Worm (Caenorhabditis elegans) whole organism, L1 larva: ENCODE data around the gene T10C6.6.
"Not testable (repeated sequence)": the region's sequence is repeated elsewhere in the genome, so short reads cannot be mapped to it uniquely, and the experiment has no call there.

Source experiments
- C34B4.2 ChIP-seq: sonication (generic microtip); optimal IDR thresholded peaks from 2 replicates; lab custom pipeline; 2017; ENCODE audit warnings: mild to moderate bottlenecking, missing genetic modification characterization, missing compliant biosample characterization
- aha-1 ChIP-seq: fragments of 150-350 bp; optimal IDR thresholded peaks from 2 replicates; lab custom pipeline; 2014; ENCODE audit warnings: missing biosample characterization, missing genetic modification characterization
- ama-1 ChIP-seq: fragments of 150-350 bp; optimal IDR thresholded peaks from 2 replicates; lab custom pipeline; 2014
- ceh-63 ChIP-seq: fragments of 200-800 bp; sonication (Bioruptor generic); optimal IDR thresholded peaks from 2 replicates; lab custom pipeline; 2018; ENCODE audit warnings: mild to moderate bottlenecking, missing genetic modification characterization, missing compliant biosample characterization
- ceh-8 ChIP-seq: fragments of 200-800 bp; sonication (Bioruptor generic); optimal IDR thresholded peaks from 2 replicates; lab custom pipeline; 2018; ENCODE audit warnings: mild to moderate bottlenecking, missing genetic modification characterization, moderate library complexity, missing compliant biosample characterization
- ceh-82 ChIP-seq, 3 experiments: fragments of 150-350 bp in 1 of 3; sonication (generic microtip) in 2 of 3; optimal IDR thresholded peaks; 2 replicates each; lab custom pipeline; 2014 to 2017; ENCODE audit warnings: missing biosample characterization in 3 of 3, missing genetic modification characterization in 3 of 3
- ceh-88 ChIP-seq: fragments of 200-800 bp; sonication (Bioruptor generic); IDR thresholded peaks from 2 replicates; pipeline ENCODE4 v1.3.6; 2022; ENCODE audit warnings: missing genetic modification characterization, missing compliant biosample characterization
- ceh-90 ChIP-seq: sonication (generic microtip); optimal IDR thresholded peaks from 2 replicates; lab custom pipeline; 2016; ENCODE audit warnings: missing genetic modification characterization, missing compliant biosample characterization
- ces-1 ChIP-seq: fragments of 150-350 bp; optimal IDR thresholded peaks from 2 replicates; lab custom pipeline; 2014; ENCODE audit warnings: missing biosample characterization, missing genetic modification reagents, missing genetic modification characterization
- dpl-1 ChIP-seq, 3 experiments: fragments of 150-350 bp in 2 of 3; sonication (generic microtip) in 1 of 3; optimal IDR thresholded peaks; 2 replicates each; lab custom pipeline; 2014 to 2017; ENCODE audit warnings: missing biosample characterization in 3 of 3, missing genetic modification characterization in 3 of 3, missing genetic modification reagents in 3 of 3
- dsc-1 ChIP-seq: sonication (generic microtip); optimal IDR thresholded peaks from 2 replicates; lab custom pipeline; 2016; ENCODE audit warnings: mild to moderate bottlenecking, missing genetic modification characterization, missing compliant biosample characterization
- efl-1 ChIP-seq, 4 experiments: fragments of 150-350 bp; optimal IDR thresholded peaks in 3 of 4; peaks in 1 of 4; 1 replicate in 1 of 4; 2 replicates in 3 of 4; lab custom pipeline; 2014; ENCODE audit warnings: missing biosample characterization in 2 of 4, missing genetic modification characterization in 2 of 4, missing genetic modification reagents in 2 of 4
- egl-13 ChIP-seq: sonication (generic microtip); optimal IDR thresholded peaks from 2 replicates; lab custom pipeline; 2016; ENCODE audit warnings: missing genotype, missing genetic modification reagents, missing genetic modification characterization, missing compliant biosample characterization
- egl-27 ChIP-seq, 2 experiments: fragments of 150-350 bp in 1 of 2; sonication (generic microtip); optimal IDR thresholded peaks; 3 replicates each; lab custom pipeline; 2017 to 2018; ENCODE audit warnings: missing biosample characterization in 2 of 2, missing genetic modification characterization in 2 of 2, missing genetic modification reagents in 2 of 2
- elt-2 ChIP-seq: sonication (generic microtip); optimal IDR thresholded peaks from 2 replicates; lab custom pipeline; 2016; ENCODE audit warnings: missing genetic modification characterization, mild to moderate bottlenecking, inconsistent platforms, missing compliant biosample characterization, missing genetic modification reagents
- fkh-10 ChIP-seq: sonication (generic microtip); optimal IDR thresholded peaks from 2 replicates; lab custom pipeline; 2017; ENCODE audit warnings: missing biosample characterization, missing genetic modification reagents, missing genetic modification characterization
- fkh-4 ChIP-seq: sonication (generic microtip); optimal IDR thresholded peaks from 2 replicates; lab custom pipeline; 2016; ENCODE audit warnings: missing compliant biosample characterization, missing genetic modification characterization, borderline replicate concordance
- fkh-8 ChIP-seq: sonication (generic microtip); optimal IDR thresholded peaks from 2 replicates; lab custom pipeline; 2016; ENCODE audit warnings: mild to moderate bottlenecking, missing genetic modification characterization, missing compliant biosample characterization
- fos-1 ChIP-seq: fragments of 150-350 bp; optimal IDR thresholded peaks from 2 replicates; lab custom pipeline; 2014; ENCODE audit warnings: missing biosample characterization, missing genetic modification characterization
- grh-1 ChIP-seq: fragments of 200-800 bp; sonication (Bioruptor generic); IDR thresholded peaks from 2 replicates; pipeline ENCODE4 v1.3.6; 2022; ENCODE audit warnings: missing genetic modification reagents, missing genetic modification characterization, missing compliant biosample characterization
- hlh-4 ChIP-seq: sonication (generic microtip); optimal IDR thresholded peaks from 2 replicates; lab custom pipeline; 2016; ENCODE audit warnings: mild to moderate bottlenecking, missing genetic modification characterization, missing compliant biosample characterization
- isw-1 ChIP-seq: fragments of 200-800 bp; sonication (Bioruptor generic); IDR thresholded peaks from 2 replicates; pipeline ENCODE4 v1.3.6; 2022; ENCODE audit warnings: missing genetic modification characterization, missing compliant biosample characterization
- jun-1 ChIP-seq: fragments of 150-350 bp; optimal IDR thresholded peaks from 2 replicates; lab custom pipeline; 2014; ENCODE audit warnings: missing biosample characterization, missing genetic modification reagents, missing genetic modification characterization
- lsy-2 ChIP-seq, 2 experiments: fragments of 150-350 bp; optimal IDR thresholded peaks; 2 replicates each; lab custom pipeline; 2014; ENCODE audit warnings: missing biosample characterization in 2 of 2, missing genetic modification characterization in 2 of 2
- nhr-11 ChIP-seq: fragments of 150-350 bp; optimal IDR thresholded peaks from 2 replicates; lab custom pipeline; 2014; ENCODE audit warnings: missing biosample characterization, missing genetic modification characterization
- nhr-12 ChIP-seq: sonication (generic microtip); optimal IDR thresholded peaks from 2 replicates; lab custom pipeline; 2017; ENCODE audit warnings: missing biosample characterization, missing genetic modification characterization
- nhr-19 ChIP-seq: fragments of 200-800 bp; sonication (Bioruptor generic); conservative IDR thresholded peaks from 2 replicates; pipeline ENCODE4 v1.3.6; 2022; ENCODE audit warnings: missing genetic modification characterization, missing compliant biosample characterization
- nhr-20 ChIP-seq: sonication (generic microtip); optimal IDR thresholded peaks from 2 replicates; lab custom pipeline; 2016; ENCODE audit warnings: mild to moderate bottlenecking, missing genetic modification characterization, missing compliant biosample characterization
- nhr-237 ChIP-seq: fragments of 150-350 bp; optimal IDR thresholded peaks from 2 replicates; lab custom pipeline; 2014; ENCODE audit warnings: missing biosample characterization, missing genetic modification characterization
- nhr-47 ChIP-seq: sonication (generic microtip); optimal IDR thresholded peaks from 2 replicates; lab custom pipeline; 2016; ENCODE audit warnings: mild to moderate bottlenecking, missing genetic modification characterization, moderate library complexity, missing compliant biosample characterization
- nhr-71 ChIP-seq: sonication (generic microtip); optimal IDR thresholded peaks from 2 replicates; lab custom pipeline; 2016; ENCODE audit warnings: mild to moderate bottlenecking, missing genetic modification characterization, moderate library complexity, missing compliant biosample characterization
- nhr-84 ChIP-seq: sonication (generic microtip); optimal IDR thresholded peaks from 2 replicates; lab custom pipeline; 2017; ENCODE audit warnings: missing biosample characterization, missing genetic modification characterization
- nhr-85 ChIP-seq: sonication (generic microtip); peaks from one replicate; lab custom pipeline; 2016; ENCODE audit warnings: missing genetic modification characterization, inconsistent platforms, missing compliant biosample characterization
- nhr-90 ChIP-seq: sonication (generic microtip); optimal IDR thresholded peaks from 2 replicates; lab custom pipeline; 2016; ENCODE audit warnings: mild to moderate bottlenecking, missing genetic modification characterization, missing compliant biosample characterization; ENCODE audit not compliant: poor library complexity
- pag-3 ChIP-seq: sonication (generic microtip); optimal IDR thresholded peaks from 2 replicates; lab custom pipeline; 2017; ENCODE audit warnings: missing genetic modification characterization, mild to moderate bottlenecking, missing compliant biosample characterization, antibody characterized with exemption, borderline replicate concordance; ENCODE audit not compliant: insufficient read depth
- rnt-1 ChIP-seq: sonication (generic microtip); optimal IDR thresholded peaks from 2 replicates; lab custom pipeline; 2016; ENCODE audit warnings: mild to moderate bottlenecking, missing genetic modification characterization, moderate library complexity, missing compliant biosample characterization
- skn-1 ChIP-seq: fragments of 150-350 bp; optimal IDR thresholded peaks from 2 replicates; lab custom pipeline; 2014; ENCODE audit warnings: missing biosample characterization, missing genetic modification characterization
- snpc-4 ChIP-seq: fragments of 150-350 bp; optimal IDR thresholded peaks from 2 replicates; lab custom pipeline; 2014; ENCODE audit warnings: missing biosample characterization, missing genetic modification characterization
- snu-23 ChIP-seq: sonication (generic microtip); optimal IDR thresholded peaks from 2 replicates; lab custom pipeline; 2016; ENCODE audit warnings: missing genetic modification characterization, missing compliant biosample characterization
- sox-4 ChIP-seq: sonication (generic microtip); optimal IDR thresholded peaks from 2 replicates; lab custom pipeline; 2016; ENCODE audit warnings: missing genetic modification characterization, missing compliant biosample characterization
- sup-37 ChIP-seq: fragments of 200-800 bp; sonication (Bioruptor generic); optimal IDR thresholded peaks from 2 replicates; lab custom pipeline; 2018; ENCODE audit warnings: mild to moderate bottlenecking, missing genetic modification characterization, missing compliant biosample characterization
- tbx-2 ChIP-seq: sonication (generic microtip); optimal IDR thresholded peaks from 2 replicates; lab custom pipeline; 2016; ENCODE audit warnings: missing genetic modification characterization, missing compliant biosample characterization
- unc-98 ChIP-seq: fragments of 200-800 bp; sonication (Bioruptor generic); IDR thresholded peaks from 2 replicates; pipeline ENCODE4 v1.3.6; 2022; ENCODE audit warnings: missing genetic modification characterization, missing compliant biosample characterization
- vab-15 ChIP-seq: sonication (generic microtip); optimal IDR thresholded peaks from 2 replicates; lab custom pipeline; 2017; ENCODE audit warnings: missing genotype, mild to moderate bottlenecking, missing genetic modification characterization, missing compliant biosample characterization
- xbp-1 ChIP-seq: sonication (generic microtip); optimal IDR thresholded peaks from 2 replicates; lab custom pipeline; 2016; ENCODE audit warnings: missing genetic modification characterization, missing compliant biosample characterization
- zag-1 ChIP-seq: fragments of 150-350 bp; optimal IDR thresholded peaks from 2 replicates; lab custom pipeline; 2014; ENCODE audit warnings: missing biosample characterization, missing genetic modification characterization

The T10C6.6 gene

DNA sequence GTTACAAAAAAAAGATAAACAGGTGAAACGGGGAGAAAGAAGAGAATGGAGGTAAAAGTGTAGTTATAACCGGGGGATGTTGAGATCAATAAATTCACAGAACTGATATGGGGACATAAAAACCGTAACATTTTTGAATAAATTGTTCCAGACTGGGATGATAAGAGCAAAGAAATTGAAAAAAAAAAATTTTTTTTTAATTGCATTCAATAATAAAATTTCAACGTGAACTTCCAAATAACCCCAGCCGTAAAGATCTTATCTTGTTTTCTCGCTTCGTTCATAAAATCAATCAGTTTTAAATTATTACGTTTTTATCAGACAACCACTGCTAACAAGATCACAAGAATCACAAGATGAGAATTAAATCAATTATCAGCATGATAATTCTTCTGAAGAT, 32.3 kb upstream of the T10C6.6 start, which contains the start of gene C06C6.7:
Gene C06C6.7 (plus strand): TSS at position 301 of the 400 bp plus-strand sequence.
- TF ChIP-seq tbx-2; rnt-1 (tag; lab: Kevin White, UChicago); elt-2: not testable (repeated sequence)
- TF ChIP-seq, all 84 proteins: peak for 0; not testable (repeated sequence) for 84

ce11 chrV:15996655-15997186, 27.4 kb upstream of the T10C6.6 start, which contains the start of the genes C06C6.9 and C06C6.8:
Gene C06C6.9 (minus strand): TSS chrV:15996755.
Gene C06C6.8 (plus strand): TSS chrV:15997136.
- no peak for TF ChIP-seq efl-1 (optimal IDR thresholded peaks at IDR 0.05; lab: Kevin White, UChicago)
- peak in 1 of 2 experiments; percentile 70 for TF ChIP-seq efl-1 (GFP tag; optimal IDR thresholded peaks at IDR 0.05 in 1 of 2; lab: Kevin White, UChicago)
- TF ChIP-seq pag-3 (tag; lab: Kevin White, UChicago), result no peak
- no peak for TF ChIP-seq nhr-11 (tag; lab: Kevin White, UChicago)

DNA sequence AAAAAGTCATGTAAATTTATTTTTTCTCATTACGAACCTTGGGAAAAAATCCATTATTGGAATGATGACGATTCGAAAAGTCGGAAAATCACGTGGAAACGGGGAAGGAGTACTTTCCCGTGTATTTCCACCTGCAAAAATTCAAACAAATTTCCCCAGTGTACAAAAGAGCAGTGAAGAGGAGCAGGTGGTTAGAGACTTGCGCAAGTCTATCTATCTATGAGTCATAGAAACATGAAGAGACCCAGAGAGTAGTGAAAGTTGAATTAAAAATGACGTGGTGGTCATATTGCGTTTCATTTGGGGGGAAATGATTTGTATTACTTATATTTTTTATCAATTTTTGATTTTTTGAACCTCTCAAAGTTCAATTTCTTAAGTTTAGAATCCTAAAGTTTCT, 23.7 kb upstream of the T10C6.6 start, which contains the start of gene nhr-50:
Gene nhr-50 (minus strand): TSS at position 199 of the 400 bp plus-strand sequence.
- no peak for TF ChIP-seq ceh-90 (tag; lab: Kevin White, UChicago)
- peak in 1 of 3 experiments; percentile 30 for TF ChIP-seq dpl-1 (GFP tag; optimal IDR thresholded peaks at IDR 0.05; lab: Kevin White, UChicago)
- peak in 1 of 2 experiments; percentile 26 for TF ChIP-seq egl-27 (tag; optimal IDR thresholded peaks at IDR 0.05; lab: Kevin White, UChicago)
- TF ChIP-seq lsy-2 (tag; optimal IDR thresholded peaks at IDR 0.05; lab: Kevin White, UChicago), result peak; percentile 2 to 43
- TF ChIP-seq skn-1 (tag; lab: Kevin White, UChicago), result peak; percentile 69
- peak; percentile 88 for TF ChIP-seq fkh-8 (tag; lab: Kevin White, UChicago)
- TF ChIP-seq nhr-90 (tag; lab: Kevin White, UChicago), result peak; percentile 36
- TF ChIP-seq ceh-88 (GFP tag; lab: Robert Waterston, UW), result no peak
- TF ChIP-seq ceh-8 (GFP tag; lab: Kevin White, UChicago), result peak; percentile 38
- no peak for TF ChIP-seq aha-1 (tag; lab: Kevin White, UChicago)
- TF ChIP-seq grh-1, result no peak
- TF ChIP-seq fkh-4 (tag; lab: Kevin White, UChicago), result no peak
- no peak for TF ChIP-seq ama-1 (lab: Kevin White, UChicago)
- TF ChIP-seq ces-1 (GFP tag; lab: Kevin White, UChicago), result no peak
- TF ChIP-seq unc-98 (GFP tag; lab: Robert Waterston, UW), result no peak
- TF ChIP-seq nhr-20 (tag; lab: Kevin White, UChicago), result peak; percentile 70
- TF ChIP-seq tbx-2, result peak; percentile 11
- peak in 2 of 3 experiments; percentile 16 to 49 for TF ChIP-seq ceh-82 (tag; optimal IDR thresholded peaks at IDR 0.05; lab: Kevin White, UChicago)
- TF ChIP-seq egl-13 (tag; lab: Kevin White, UChicago), result no peak
- no peak; the same call in 1 of the 2 replicates for TF ChIP-seq nhr-19
- TF ChIP-seq nhr-47 (tag; lab: Kevin White, UChicago), result peak; percentile 61
- TF ChIP-seq hlh-4 (tag; lab: Kevin White, UChicago), result peak; percentile 80
- TF ChIP-seq xbp-1 (tag; lab: Kevin White, UChicago), result peak; percentile 17
- no peak for TF ChIP-seq nhr-12 (tag; lab: Kevin White, UChicago)
- no peak for TF ChIP-seq nhr-84 (tag; lab: Kevin White, UChicago)
- peak; percentile 5 for TF ChIP-seq snpc-4 (tag; lab: Kevin White, UChicago)
- TF ChIP-seq nhr-85 (tag; lab: Kevin White, UChicago), result peak; percentile 85
- no peak; the same call in 1 of the 2 replicates for TF ChIP-seq isw-1 (GFP tag; lab: Robert Waterston, UW)
- TF ChIP-seq rnt-1 (tag; lab: Kevin White, UChicago), result peak; percentile 10
- TF ChIP-seq nhr-11 (tag; lab: Kevin White, UChicago), result no peak
- TF ChIP-seq snu-23 (GFP tag; lab: Kevin White, UChicago), result peak; percentile 46
- TF ChIP-seq dsc-1, result no peak
- peak; percentile 91 for TF ChIP-seq fos-1 (tag; lab: Kevin White, UChicago)
- TF ChIP-seq jun-1 (tag; lab: Kevin White, UChicago), result peak; percentile 93
- TF ChIP-seq nhr-71, result peak; percentile 81
- TF ChIP-seq pag-3 (tag; lab: Kevin White, UChicago), result no peak
- peak; percentile 18 for TF ChIP-seq nhr-237 (tag; lab: Kevin White, UChicago)
- TF ChIP-seq zag-1 (tag; lab: Kevin White, UChicago), result no peak
- TF ChIP-seq C34B4.2, result no peak
- no peak for TF ChIP-seq fkh-10 (GFP tag; lab: Kevin White, UChicago)
- no peak for TF ChIP-seq sup-37 (GFP tag; lab: Kevin White, UChicago)
- TF ChIP-seq ceh-63 (GFP tag; lab: Kevin White, UChicago), result no peak
- peak; percentile 7 for TF ChIP-seq sox-4 (tag; lab: Kevin White, UChicago)
- TF ChIP-seq vab-15 (tag; lab: Kevin White, UChicago), result no peak
